Worm (Caenorhabditis elegans): ENCODE data around the gene C05G5.1.

ce11 chrX:14743210-14743609 is 3.3 kb upstream of the C05G5.1 start:
- TF ChIP-seq ref-1 (GFP tag; conservative IDR thresholded peaks at IDR 0.05): no peak
- TF ChIP-seq ztf-23 (GFP tag; IDR thresholded peaks at IDR 0.05): no peak
- TF ChIP-seq flt-1 (GFP tag; IDR thresholded peaks at IDR 0.05): no peak
